Worm (Caenorhabditis elegans): ENCODE data around the gene sru-13.

ce11 chrIV:12551944-12552343, 29.5 kb upstream of the sru-13 start:
- no peak for TF ChIP-seq mep-1 (tag; optimal IDR thresholded peaks at IDR 0.05)
- TF ChIP-seq hlh-11 (tag; optimal IDR thresholded peaks at IDR 0.05), result no peak
- no peak for TF ChIP-seq lir-3 (tag; optimal IDR thresholded peaks at IDR 0.05)
- no peak for TF ChIP-seq nhr-11 (tag; optimal IDR thresholded peaks at IDR 0.05)
- TF ChIP-seq zag-1 (tag; optimal IDR thresholded peaks at IDR 0.05), result no peak
- no peak for TF ChIP-seq pha-4 (GFP tag; IDR thresholded peaks at IDR 0.05)
- TF ChIP-seq pha-4 (tag; optimal IDR thresholded peaks at IDR 0.05), result no peak
- TF ChIP-seq mxl-2 (GFP tag; conservative IDR thresholded peaks at IDR 0.05), result no peak
- no peak for TF ChIP-seq tra-1 (GFP tag; IDR thresholded peaks at IDR 0.05)
- no peak for TF ChIP-seq nhr-237 (tag; optimal IDR thresholded peaks at IDR 0.05)
